Worm (Caenorhabditis elegans): ENCODE measurements around the gene wdr-5.2.
A peak's percentile ranks its signal among the peaks of the same experiment; 100 is the strongest.

Gene wdr-5.2

DNA sequence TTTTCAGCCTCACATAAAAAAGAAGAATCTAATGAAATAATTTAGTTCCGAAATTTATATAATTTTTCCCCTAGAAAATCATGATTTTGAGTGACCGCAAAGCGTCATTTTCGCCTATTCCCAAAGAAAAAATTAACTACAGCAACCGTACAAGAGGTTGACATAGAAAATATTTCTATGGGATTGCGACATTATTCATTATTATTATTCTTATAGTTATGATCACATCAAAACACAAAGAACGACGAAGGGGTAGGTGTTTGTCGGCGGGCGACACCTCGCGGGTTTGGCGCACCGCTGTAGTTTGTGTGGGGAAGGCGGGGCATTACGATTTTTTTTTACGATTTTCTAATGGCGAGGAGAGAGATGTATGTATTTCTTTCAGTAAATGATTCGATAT, 25.6 kb upstream of the wdr-5.2 start (continued):
- TF ChIP-seq him-1 (tag; optimal IDR thresholded peaks at IDR 0.05) (peak; percentile 93), snpc-4 (GFP tag; optimal IDR thresholded peaks at IDR 0.05) (peak; percentile 97), snpc-4 (tag; optimal IDR thresholded peaks at IDR 0.05) (peak; percentile 89 to 98 (median 96)), dpl-1 (GFP tag; optimal IDR thresholded peaks at IDR 0.05) (no peak), hmg-1.2 (GFP tag; IDR thresholded peaks at IDR 0.05) (peak; percentile 77; the same call in 1 of the 2 replicates), chd-7 (tag; optimal IDR thresholded peaks at IDR 0.05) (no peak)

DNA sequence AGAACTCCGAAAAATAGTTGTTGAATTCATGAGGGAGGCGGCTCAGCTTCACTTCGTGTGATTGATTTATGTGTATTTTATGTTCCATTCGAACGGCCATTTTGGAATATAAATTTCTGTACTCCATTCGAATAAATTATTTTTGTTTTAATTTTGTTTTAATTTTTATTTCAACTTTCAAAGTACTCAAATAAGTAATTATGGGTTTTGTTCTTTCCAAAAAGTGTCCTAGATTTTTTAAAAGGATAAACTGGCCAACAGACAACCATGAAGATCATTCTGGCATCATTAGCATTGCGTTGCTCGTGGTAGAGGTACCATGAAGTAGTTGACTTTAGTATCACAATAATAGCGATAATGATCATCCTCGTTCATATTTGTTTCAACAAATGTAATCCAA, 23.3 kb upstream of the wdr-5.2 start:
- no peak for TF ChIP-seq zfh-2 (GFP tag; conservative IDR thresholded peaks at IDR 0.05)
- TF ChIP-seq F23B12.7 (tag; optimal IDR thresholded peaks at IDR 0.05; ENCODE audit: insufficient read depth): no peak
- no peak for TF ChIP-seq Y56A3A.18 (GFP tag; IDR thresholded peaks at IDR 0.05)

DNA sequence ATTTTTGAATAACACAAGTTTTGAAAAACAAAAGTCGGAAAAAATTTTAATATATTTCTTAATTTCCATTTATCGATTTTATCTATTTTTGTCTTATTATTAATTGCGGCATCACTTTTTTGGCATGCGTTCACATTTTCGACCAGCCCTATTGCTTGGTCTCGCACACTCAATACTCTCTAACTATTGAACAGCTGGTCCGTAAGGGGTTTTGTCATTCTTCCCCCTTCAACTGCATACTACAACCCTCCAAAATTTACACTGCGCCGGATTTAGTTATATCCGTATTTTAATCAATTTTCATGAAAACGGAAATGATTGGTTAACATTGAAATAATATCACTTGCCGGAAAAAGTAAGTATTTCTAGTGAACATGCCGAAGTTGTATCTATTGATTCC, 22.5 kb upstream of the wdr-5.2 start, which contains the start of gene C11H1.7:
C11H1.7 (plus strand) TSS at position 12 of the 400 bp plus-strand sequence.
- TF ChIP-seq rpc-1 (optimal IDR thresholded peaks at IDR 0.05): no peak
- TF ChIP-seq rpc-1 (tag; optimal IDR thresholded peaks at IDR 0.05): no peak
- TF ChIP-seq xnd-1 (tag; optimal IDR thresholded peaks at IDR 0.05): no peak
- TF ChIP-seq zfh-2 (GFP tag; conservative IDR thresholded peaks at IDR 0.05): no peak
- no peak for TF ChIP-seq ZK185.1 (tag; optimal IDR thresholded peaks at IDR 0.05; ENCODE audit: poor library complexity, severe bottlenecking)
- TF ChIP-seq snpc-1.1 (tag; optimal IDR thresholded peaks at IDR 0.05; ENCODE audit: insufficient read depth): no peak
- TF ChIP-seq athp-1 (tag; optimal IDR thresholded peaks at IDR 0.05): no peak
- TF ChIP-seq madf-10 (tag; optimal IDR thresholded peaks at IDR 0.05): no peak
- no peak for TF ChIP-seq ceh-79 (tag; optimal IDR thresholded peaks at IDR 0.05)

DNA sequence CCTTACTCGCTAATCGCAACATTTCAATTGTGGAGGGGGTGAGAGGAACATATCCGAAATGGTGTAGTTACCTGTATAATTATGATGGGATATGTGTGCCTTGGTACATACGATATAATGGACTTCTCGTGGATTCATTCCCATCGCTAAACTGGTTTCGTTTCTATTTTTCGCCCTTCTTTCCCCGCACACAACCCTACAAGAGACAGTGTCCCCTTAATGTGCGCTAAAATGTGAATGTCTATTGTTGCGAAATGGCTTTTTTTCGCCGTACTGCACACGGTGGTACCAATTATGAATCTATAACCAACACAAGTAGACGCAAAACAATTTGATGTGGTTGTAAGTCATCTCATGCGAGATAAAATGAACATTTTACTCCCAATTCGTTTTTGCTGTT, 20.6 kb upstream of the wdr-5.2 start:
- no peak for TF ChIP-seq lag-1 (GFP tag; IDR thresholded peaks at IDR 0.05)
- TF ChIP-seq sdz-38 (tag; optimal IDR thresholded peaks at IDR 0.05): no peak
- no peak for TF ChIP-seq rpc-1 (optimal IDR thresholded peaks at IDR 0.05)
- TF ChIP-seq rpc-1 (tag; optimal IDR thresholded peaks at IDR 0.05): no peak
- no peak for TF ChIP-seq ceh-91 (GFP tag; IDR thresholded peaks at IDR 0.05)
- no peak for TF ChIP-seq Y67H2A.10 (GFP tag; conservative IDR thresholded peaks at IDR 0.05)
- TF ChIP-seq Y53G8AR.9 (GFP tag; conservative IDR thresholded peaks at IDR 0.05): no peak
- no peak for TF ChIP-seq die-1 (tag; optimal IDR thresholded peaks at IDR 0.05)

DNA sequence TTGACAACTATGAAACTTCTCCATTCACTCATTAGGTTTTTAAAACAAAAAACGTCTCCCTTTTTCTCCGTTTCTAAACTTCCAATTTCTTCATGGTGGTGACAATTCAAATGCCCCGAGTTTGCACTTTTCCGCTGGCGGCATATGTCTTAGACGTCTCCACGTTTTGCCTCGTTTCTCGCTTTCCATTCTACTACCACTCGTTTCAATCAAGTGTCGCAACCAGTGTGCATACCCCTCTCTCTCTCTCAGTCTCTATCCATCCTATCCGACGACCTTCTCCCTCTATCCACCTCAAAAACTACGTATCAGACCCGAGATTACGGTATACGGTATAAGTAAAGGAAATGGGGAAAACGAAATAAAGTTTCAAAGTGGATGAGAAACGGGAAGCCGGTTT, 15.8 kb upstream of the wdr-5.2 start:
- no peak for TF ChIP-seq nhr-80 (tag; optimal IDR thresholded peaks at IDR 0.05)

DNA sequence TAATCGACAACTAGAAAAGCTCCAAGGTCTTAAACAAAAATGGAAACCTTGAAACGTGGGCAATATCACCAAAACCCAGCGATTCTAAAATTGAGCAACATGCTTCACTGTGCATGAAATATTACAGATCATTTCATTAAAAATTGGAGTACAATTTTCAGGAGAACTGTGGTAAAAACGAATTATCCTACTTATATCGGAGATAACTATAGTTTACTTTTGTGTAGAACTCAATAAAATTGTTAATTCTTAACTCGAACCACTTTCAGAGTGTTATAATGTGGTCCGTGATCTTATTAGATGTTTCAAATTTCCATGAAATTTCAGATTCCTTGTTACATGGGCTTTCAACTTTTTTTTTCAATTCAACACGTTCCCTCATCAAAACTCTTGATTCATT, 14.7 kb upstream of the wdr-5.2 start, which contains the start of gene K04G11.1:
K04G11.1 (plus strand) TSS at position 301 of the 400 bp plus-strand sequence.
- no peak for TF ChIP-seq unc-130 (GFP tag; optimal IDR thresholded peaks at IDR 0.05)
- no peak for TF ChIP-seq sptf-2 (GFP tag; optimal IDR thresholded peaks at IDR 0.05)
- TF ChIP-seq athp-1 (tag; optimal IDR thresholded peaks at IDR 0.05): no peak
- TF ChIP-seq madf-6 (GFP tag; IDR thresholded peaks at IDR 0.05): no peak
- no peak for TF ChIP-seq D2030.7 (GFP tag; IDR thresholded peaks at IDR 0.05)
- no peak for TF ChIP-seq attf-6 (GFP tag; IDR thresholded peaks at IDR 0.05)
- TF ChIP-seq nfya-1 (tag; optimal IDR thresholded peaks at IDR 0.05; ENCODE audit: borderline replicate concordance, insufficient read depth): no peak
- TF ChIP-seq ceh-40 (GFP tag; IDR thresholded peaks at IDR 0.05): no peak
- TF ChIP-seq die-1 (tag; optimal IDR thresholded peaks at IDR 0.05): no peak
- no peak for TF ChIP-seq hmg-20 (GFP tag; IDR thresholded peaks at IDR 0.05)
- TF ChIP-seq bed-1 (GFP tag; IDR thresholded peaks at IDR 0.05): no peak
- TF ChIP-seq F49E8.2 (tag; optimal IDR thresholded peaks at IDR 0.05; ENCODE audit: insufficient read depth): no peak
- no peak for TF ChIP-seq ztf-22 (GFP tag; optimal IDR thresholded peaks at IDR 0.05)
- TF ChIP-seq F10E7.11 (tag; optimal IDR thresholded peaks at IDR 0.05): no peak
- no peak for TF ChIP-seq ama-1 (optimal IDR thresholded peaks at IDR 0.05)
- TF ChIP-seq ama-1 (GFP tag; optimal IDR thresholded peaks at IDR 0.05): no peak
- no peak for TF ChIP-seq hrde-1 (tag; optimal IDR thresholded peaks at IDR 0.05; ENCODE audit: borderline replicate concordance)
- TF ChIP-seq tlf-1 (GFP tag; optimal IDR thresholded peaks at IDR 0.05): no peak
- TF ChIP-seq Y53G8AR.9 (GFP tag; conservative IDR thresholded peaks at IDR 0.05): no peak
- TF ChIP-seq lir-1 (GFP tag; conservative IDR thresholded peaks at IDR 0.05): no peak
